Fruit fly (Drosophila melanogaster) whole organism, embryonic: ENCODE measurements around the gene Acyp2.

Experiments
- Abd-B ChIP-seq: fragments of 200-800 bp; sonication (Bioruptor generic); optimal IDR thresholded peaks from 2 replicates; lab custom pipeline; 2018; ENCODE audit warnings: missing biosample characterization, mild to moderate bottlenecking, missing genetic modification characterization, moderate library complexity
- Aef1 ChIP-seq: fragments of 200-800 bp; sonication (Bioruptor generic); IDR thresholded peaks from 3 replicates; pipeline ENCODE4 v1.3.6; 2022; ENCODE audit warnings: missing biosample characterization, missing genetic modification characterization
- CG10366 ChIP-seq: fragments of 200-800 bp; sonication (Bioruptor generic); IDR thresholded peaks from 2 replicates; pipeline ENCODE4 v1.3.6; 2022; ENCODE audit warnings: missing biosample characterization, missing genetic modification characterization
- CG10543 ChIP-seq: fragments of 200-800 bp; sonication (Bioruptor generic); optimal IDR thresholded peaks from 3 replicates; lab custom pipeline; 2017; ENCODE audit warnings: missing biosample characterization, mild to moderate bottlenecking, missing genetic modification characterization, moderate library complexity
- CG11456 ChIP-seq: fragments of 200-800 bp; sonication (Bioruptor generic); IDR thresholded peaks from 3 replicates; pipeline ENCODE4 v1.3.6; 2022; ENCODE audit warnings: missing biosample characterization, missing genetic modification characterization
- CG14667 ChIP-seq: fragments of 200-800 bp; sonication (Bioruptor generic); IDR thresholded peaks from 2 replicates; pipeline ENCODE4 v1.3.6; 2022; ENCODE audit warnings: missing biosample characterization, missing genetic modification characterization
- CG1529 ChIP-seq: fragments of 200-800 bp; sonication (Bioruptor generic); optimal IDR thresholded peaks from 3 replicates; lab custom pipeline; 2018; ENCODE audit warnings: missing biosample characterization, missing genetic modification characterization
- CG16815 ChIP-seq: fragments of 200-800 bp; sonication (Bioruptor generic); optimal IDR thresholded peaks from 3 replicates; lab custom pipeline; 2017; ENCODE audit warnings: missing biosample characterization, mild to moderate bottlenecking, missing genetic modification characterization
- CG17186 ChIP-seq: fragments of 200-800 bp; sonication (Bioruptor generic); optimal IDR thresholded peaks from 3 replicates; lab custom pipeline; 2017; ENCODE audit warnings: missing biosample characterization, missing genetic modification reagents, missing genetic modification characterization
- CG17328 ChIP-seq: fragments of 200-800 bp; sonication (Bioruptor generic); IDR thresholded peaks from 2 replicates; pipeline ENCODE4 v1.3.6; 2022; ENCODE audit warnings: missing biosample characterization, missing genetic modification characterization
- CG17361 ChIP-seq: fragments of 200-800 bp; sonication (Bioruptor generic); IDR thresholded peaks from 3 replicates; pipeline ENCODE4 v1.3.6; 2022; ENCODE audit warnings: missing biosample characterization, missing genetic modification characterization
- CG17802 ChIP-seq: fragments of 200-800 bp; sonication (Bioruptor generic); optimal IDR thresholded peaks from 2 replicates; lab custom pipeline; 2018; ENCODE audit warnings: missing biosample characterization, mild to moderate bottlenecking, missing genetic modification characterization, moderate library complexity
- CG17829 ChIP-seq: fragments of 200-800 bp; optimal IDR thresholded peaks from 2 replicates; lab custom pipeline; 2019; ENCODE audit warnings: missing biosample characterization, mild to moderate bottlenecking, missing genetic modification characterization, moderate library complexity
- CG18011 ChIP-seq: fragments of 200-800 bp; sonication (Bioruptor generic); optimal IDR thresholded peaks from 2 replicates; lab custom pipeline; 2017; ENCODE audit warnings: missing biosample characterization, missing genetic modification characterization, mild to moderate bottlenecking, moderate library complexity, missing genotype
- CG31388 ChIP-seq: fragments of 200-800 bp; sonication (Bioruptor generic); optimal IDR thresholded peaks from 2 replicates; lab custom pipeline; 2016; ENCODE audit warnings: missing biosample characterization, missing genetic modification characterization
- CG34224 ChIP-seq: fragments of 200-800 bp; sonication (Bioruptor generic); IDR thresholded peaks from 3 replicates; pipeline ENCODE4 v1.3.6; 2022; ENCODE audit warnings: missing biosample characterization, missing genetic modification characterization; ENCODE audit not compliant: partially characterized antibody
- CG3847 ChIP-seq: fragments of 200-800 bp; sonication (Bioruptor generic); IDR thresholded peaks from 2 replicates; pipeline ENCODE4 v1.3.6; 2022; ENCODE audit warnings: missing biosample characterization, missing genetic modification characterization
- CG3995 ChIP-seq: fragments of 200-800 bp; sonication (Bioruptor generic); optimal IDR thresholded peaks from 3 replicates; lab custom pipeline; 2016; ENCODE audit warnings: missing biosample characterization, missing genetic modification characterization
- CG8388 ChIP-seq: fragments of 200-800 bp; sonication (Bioruptor generic); optimal IDR thresholded peaks from 2 replicates; lab custom pipeline; 2019; ENCODE audit warnings: missing biosample characterization, mild to moderate bottlenecking, missing genetic modification characterization, moderate library complexity
- CG9437 ChIP-seq: fragments of 200-800 bp; sonication (Bioruptor generic); optimal IDR thresholded peaks from 2 replicates; lab custom pipeline; 2018; ENCODE audit warnings: missing biosample characterization, mild to moderate bottlenecking, missing genetic modification characterization
- CG9727 ChIP-seq: fragments of 200-800 bp; sonication (Bioruptor generic); optimal IDR thresholded peaks from 3 replicates; lab custom pipeline; 2017; ENCODE audit warnings: missing biosample characterization, mild to moderate bottlenecking, missing genetic modification characterization
- CG9932 ChIP-seq: fragments of 200-800 bp; sonication (Bioruptor generic); IDR thresholded peaks from 2 replicates; pipeline ENCODE4 v1.3.6; 2022; ENCODE audit warnings: missing biosample characterization, missing genetic modification characterization
- Chrac-16 ChIP-seq: fragments of 200-800 bp; sonication (Bioruptor generic); optimal IDR thresholded peaks from 3 replicates; lab custom pipeline; 2016; ENCODE audit warnings: missing biosample characterization, missing genetic modification characterization
- Fer3 ChIP-seq: fragments of 200-800 bp; sonication (Bioruptor generic); optimal IDR thresholded peaks from 2 replicates; lab custom pipeline; 2018; ENCODE audit warnings: missing biosample characterization, mild to moderate bottlenecking, missing genetic modification characterization, moderate library complexity
- Hr39 ChIP-seq: fragments of >200 bp; optimal IDR thresholded peaks from 2 replicates; lab custom pipeline; 2017
- Max ChIP-seq: fragments of 200-800 bp; sonication (Bioruptor generic); optimal IDR thresholded peaks from 2 replicates; lab custom pipeline; 2016; ENCODE audit warnings: missing biosample characterization, mild to moderate bottlenecking, missing genetic modification characterization
- Med ChIP-seq: fragments of 200-800 bp; sonication (Bioruptor generic); peaks from one replicate; lab custom pipeline; 2016; ENCODE audit warnings: missing biosample characterization, missing genetic modification characterization, mild to moderate bottlenecking, inconsistent platforms, moderate library complexity
- NC2α ChIP-seq: fragments of 200-800 bp; sonication (Bioruptor generic); optimal IDR thresholded peaks from 2 replicates; lab custom pipeline; 2016; ENCODE audit warnings: missing biosample characterization, missing genetic modification characterization
- Nf-YB ChIP-seq: fragments of 200-800 bp; sonication (Bioruptor generic); optimal IDR thresholded peaks from 3 replicates; lab custom pipeline; 2019; ENCODE audit warnings: missing biosample characterization, mild to moderate bottlenecking, missing genetic modification characterization, moderate library complexity
- Optix ChIP-seq: fragments of 200-800 bp; sonication (Bioruptor generic); IDR thresholded peaks from 3 replicates; pipeline ENCODE4 v1.3.6; 2022; ENCODE audit warnings: missing biosample characterization, missing genetic modification characterization
- abd-A ChIP-seq: fragments of 200-800 bp; sonication (Bioruptor generic); optimal IDR thresholded peaks from 3 replicates; lab custom pipeline; 2019; ENCODE audit warnings: missing biosample characterization, mild to moderate bottlenecking, missing genetic modification characterization, moderate library complexity
- bowl ChIP-seq: fragments of 200-800 bp; sonication (Bioruptor generic); IDR thresholded peaks from 2 replicates; pipeline ENCODE4 v1.3.6; 2022; ENCODE audit warnings: missing biosample characterization, missing genetic modification characterization
- cato ChIP-seq: fragments of 200-800 bp; sonication (Bioruptor generic); optimal IDR thresholded peaks from 2 replicates; lab custom pipeline; 2016; ENCODE audit warnings: missing biosample characterization, missing genetic modification characterization, borderline replicate concordance
- dpn ChIP-seq, 2 experiments: fragments of 200-800 bp; sonication (Bioruptor generic); optimal IDR thresholded peaks; 3 replicates each; lab custom pipeline; 2016; ENCODE audit warnings: missing biosample characterization in 2 of 2, missing genetic modification characterization in 2 of 2
- fd96Cb ChIP-seq: fragments of 200-800 bp; sonication (Bioruptor generic); optimal IDR thresholded peaks from 2 replicates; lab custom pipeline; 2018; ENCODE audit warnings: missing biosample characterization, mild to moderate bottlenecking, missing genetic modification characterization, moderate library complexity
- grau ChIP-seq: fragments of 200-800 bp; optimal IDR thresholded peaks from 3 replicates; lab custom pipeline; 2019; ENCODE audit warnings: missing biosample characterization, mild to moderate bottlenecking, missing genetic modification characterization, moderate library complexity
- inv ChIP-seq: fragments of 200-800 bp; sonication (Bioruptor generic); IDR thresholded peaks from 2 replicates; pipeline ENCODE4 v1.3.6; 2022; ENCODE audit warnings: missing biosample characterization, missing genetic modification characterization; ENCODE audit not compliant: partially characterized antibody
- kay ChIP-seq: fragments of 200-800 bp; sonication (Bioruptor generic); optimal IDR thresholded peaks from 2 replicates; lab custom pipeline; 2016; ENCODE audit warnings: missing biosample characterization, missing genetic modification characterization
- mam ChIP-seq: fragments of 200-800 bp; sonication (Bioruptor generic); optimal IDR thresholded peaks from 3 replicates; lab custom pipeline; 2016; ENCODE audit warnings: missing biosample characterization, missing genetic modification characterization
- nerfin-2 ChIP-seq: fragments of 200-800 bp; sonication (Bioruptor generic); IDR thresholded peaks from 2 replicates; pipeline ENCODE4 v1.3.6; 2022; ENCODE audit warnings: missing biosample characterization, missing genetic modification characterization; ENCODE audit not compliant: partially characterized antibody
- nmo ChIP-seq: fragments of 200-800 bp; sonication (Bioruptor generic); optimal IDR thresholded peaks from 2 replicates; lab custom pipeline; 2018; ENCODE audit warnings: missing biosample characterization, mild to moderate bottlenecking, missing genetic modification characterization, moderate library complexity
- onecut ChIP-seq: fragments of 200-800 bp; sonication (Bioruptor generic); IDR thresholded peaks from 2 replicates; pipeline ENCODE4 v1.3.6; 2022; ENCODE audit warnings: missing biosample characterization, missing genetic modification characterization
- psq ChIP-seq: fragments of 200-800 bp; sonication (Bioruptor generic); optimal IDR thresholded peaks from 2 replicates; lab custom pipeline; 2017; ENCODE audit warnings: missing biosample characterization, missing genetic modification characterization
- sim ChIP-seq: fragments of 200-800 bp; sonication (Bioruptor generic); IDR thresholded peaks from 2 replicates; pipeline ENCODE4 v1.3.6; 2022; ENCODE audit warnings: missing biosample characterization, missing genetic modification characterization
- sug ChIP-seq: fragments of 200-800 bp; optimal IDR thresholded peaks from 2 replicates; lab custom pipeline; 2019; ENCODE audit warnings: missing biosample characterization, mild to moderate bottlenecking, missing genetic modification characterization, moderate library complexity
- tup ChIP-seq: fragments of 200-800 bp; sonication (Bioruptor generic); optimal IDR thresholded peaks from 2 replicates; lab custom pipeline; 2016; ENCODE audit warnings: missing biosample characterization, mild to moderate bottlenecking, missing genetic modification characterization, moderate library complexity
- vvl ChIP-seq: fragments of 200-800 bp; sonication (Bioruptor generic); IDR thresholded peaks from 2 replicates; pipeline ENCODE4 v1.3.6; 2022; ENCODE audit warnings: missing biosample characterization, missing genetic modification characterization

Acyp2 gene

dm6 chr3R:15793372-15793802 is 899 bp downstream of the Acyp2 start, which contains the start of gene nsl1 (continued):
- peak; percentile 66 for TF ChIP-seq abd-A (tag; lab: Kevin White, UChicago)
- peak; percentile 59 for TF ChIP-seq CG9727
- TF ChIP-seq CG9437 (GFP tag; lab: Kevin White, UChicago) = peak; percentile 64
- TF ChIP-seq CG16815 = no peak
- no peak for TF ChIP-seq kay (GFP tag; lab: Kevin White, UChicago)
- peak; percentile 67 for TF ChIP-seq nmo (GFP tag; lab: Kevin White, UChicago)
- TF ChIP-seq CG1529 (GFP tag; lab: Kevin White, UChicago) = peak; percentile 7
- peak; percentile 75 for TF ChIP-seq CG17802
- TF ChIP-seq Optix (GFP tag; lab: Robert Waterston, UW) = peak; percentile 41; the same call in 1 of the 3 replicates
- TF ChIP-seq sim (GFP tag; lab: Robert Waterston, UW) = no peak
- no peak for TF ChIP-seq Hr39 (lab: Kevin White, UChicago)
- peak; percentile 90 for TF ChIP-seq Med
- no peak for TF ChIP-seq CG8388 (GFP tag; lab: Kevin White, UChicago)
- no peak for TF ChIP-seq CG31388 (GFP tag; lab: Kevin White, UChicago)
- peak; percentile 98 for TF ChIP-seq CG34224 (GFP tag; lab: Robert Waterston, UW)
- peak; percentile 19 for TF ChIP-seq CG18011 (GFP tag; lab: Kevin White, UChicago)
- TF ChIP-seq bowl = no peak
- TF ChIP-seq Fer3 (tag; lab: Kevin White, UChicago) = no peak
- no peak for TF ChIP-seq cato (GFP tag; lab: Kevin White, UChicago)
- TF ChIP-seq grau = peak; percentile 44
- peak; percentile 1 for TF ChIP-seq Abd-B
- TF ChIP-seq CG17361 = peak; percentile 44; the same call in 2 of the 3 replicates
- TF ChIP-seq CG11456 (GFP tag; lab: Robert Waterston, UW) = peak; percentile 32; the same call in 1 of the 3 replicates
- TF ChIP-seq CG17328 (GFP tag; lab: Robert Waterston, UW) = peak; percentile 47; the same call in 1 of the 2 replicates
- peak; percentile 14; the same call in 1 of the 2 replicates for TF ChIP-seq onecut
- peak; percentile 41 for TF ChIP-seq Max
- peak; percentile 98 for TF ChIP-seq CG17186
- peak; percentile 61 for TF ChIP-seq CG9932 (GFP tag; lab: Robert Waterston, UW)
- TF ChIP-seq psq (GFP tag; lab: Kevin White, UChicago) = no peak
- 0 out of 2 replicates have a peak, but pooled peaks have one; percentile 11 for TF ChIP-seq CG14667 (GFP tag; lab: Robert Waterston, UW)
- peak; percentile 44 for TF ChIP-seq Chrac-16 (GFP tag; lab: Kevin White, UChicago)
- peak; percentile 30 for TF ChIP-seq mam (GFP tag; lab: Kevin White, UChicago)
- TF ChIP-seq dpn (GFP tag; optimal IDR thresholded peaks at IDR 0.05; lab: Kevin White, UChicago) = peak in 1 of 2 experiments; percentile 37
- TF ChIP-seq NC2α (GFP tag; lab: Kevin White, UChicago) = no peak
- TF ChIP-seq CG10543 (GFP tag; lab: Kevin White, UChicago) = peak; percentile 46
- TF ChIP-seq sug (tag; lab: Kevin White, UChicago) = peak; percentile 61
- TF ChIP-seq tup (GFP tag; lab: Kevin White, UChicago) = peak; percentile 54
- TF ChIP-seq Aef1 (GFP tag; lab: Robert Waterston, UW) = 0 out of 3 replicates have a peak, but pooled peaks have one; percentile 18
- peak; percentile 76 for TF ChIP-seq CG17829 (tag; lab: Kevin White, UChicago)
- peak; percentile 29; the same call in 1 of the 2 replicates for TF ChIP-seq CG10366 (GFP tag; lab: Robert Waterston, UW)
- TF ChIP-seq CG3847 (GFP tag; lab: Robert Waterston, UW) = peak; percentile 62
- TF ChIP-seq fd96Cb (tag; lab: Kevin White, UChicago) = no peak
- TF ChIP-seq vvl (GFP tag; lab: Robert Waterston, UW) = peak; percentile 69; the same call in 1 of the 2 replicates
- peak; percentile 28 for TF ChIP-seq Nf-YB
- peak; percentile 65 for TF ChIP-seq CG3995 (GFP tag; lab: Kevin White, UChicago)
- TF ChIP-seq inv = peak; percentile 97
- TF ChIP-seq nerfin-2 (GFP tag; lab: Robert Waterston, UW) = peak; percentile 94
